Worm (Caenorhabditis elegans) whole organism, L3 larva: ENCODE results near the gene cyp-13B2.

Source experiments
- R02D3.7 ChIP-seq: fragments of 150-350 bp; optimal IDR thresholded peaks from 2 replicates; lab custom pipeline; 2014; ENCODE audit warnings: missing biosample characterization, missing genetic modification characterization
- ceh-9 ChIP-seq: sonication (generic microtip); optimal IDR thresholded peaks from 2 replicates; lab custom pipeline; 2018; ENCODE audit warnings: missing biosample characterization, missing genetic modification characterization
- daf-12 ChIP-seq: fragments of 150-350 bp; optimal IDR thresholded peaks from 2 replicates; lab custom pipeline; 2014; ENCODE audit warnings: missing biosample characterization, missing genetic modification reagents, missing genetic modification characterization
- egl-27 ChIP-seq: sonication (generic microtip); optimal IDR thresholded peaks from 4 replicates; lab custom pipeline; 2017; ENCODE audit warnings: missing biosample characterization, missing genetic modification reagents, missing genetic modification characterization
- elt-2 ChIP-seq: sonication (generic microtip); optimal IDR thresholded peaks from 2 replicates; lab custom pipeline; 2016; ENCODE audit warnings: missing genetic modification reagents, mild to moderate bottlenecking, missing genetic modification characterization, missing compliant biosample characterization
- nhr-12 ChIP-seq: fragments of 150-350 bp; optimal IDR thresholded peaks from 2 replicates; lab custom pipeline; 2014; ENCODE audit warnings: missing biosample characterization, missing genetic modification characterization
- nhr-23 ChIP-seq: fragments of 150-350 bp; optimal IDR thresholded peaks from 2 replicates; lab custom pipeline; 2014; ENCODE audit warnings: missing biosample characterization, missing genetic modification reagents, missing genetic modification characterization
- nhr-43 ChIP-seq: sonication (generic microtip); optimal IDR thresholded peaks from 2 replicates; lab custom pipeline; 2016; ENCODE audit warnings: mild to moderate bottlenecking, missing genetic modification characterization, missing compliant biosample characterization; ENCODE audit not compliant: poor library complexity, severe bottlenecking
- pha-4 ChIP-seq: fragments of 150-350 bp; optimal IDR thresholded peaks from 2 replicates; lab custom pipeline; 2014; ENCODE audit warnings: missing biosample characterization, missing genetic modification reagents, missing genetic modification characterization
- sea-2 ChIP-seq: fragments of 150-350 bp; sonication (generic microtip); optimal IDR thresholded peaks from 4 replicates; lab custom pipeline; 2014; ENCODE audit warnings: missing biosample characterization, missing genetic modification reagents, missing genetic modification characterization
- skn-1 ChIP-seq: fragments of 150-350 bp; optimal IDR thresholded peaks from 2 replicates; lab custom pipeline; 2014; ENCODE audit warnings: missing biosample characterization, missing genetic modification characterization
- unc-62 ChIP-seq: fragments of 150-350 bp; sonication (generic microtip); optimal IDR thresholded peaks from 4 replicates; lab custom pipeline; 2014; ENCODE audit warnings: missing biosample characterization, missing genetic modification reagents, missing genetic modification characterization
- ztf-11 ChIP-seq: fragments of 150-350 bp; optimal IDR thresholded peaks from 2 replicates; lab custom pipeline; 2014; ENCODE audit warnings: missing biosample characterization, missing genetic modification characterization

DNA sequence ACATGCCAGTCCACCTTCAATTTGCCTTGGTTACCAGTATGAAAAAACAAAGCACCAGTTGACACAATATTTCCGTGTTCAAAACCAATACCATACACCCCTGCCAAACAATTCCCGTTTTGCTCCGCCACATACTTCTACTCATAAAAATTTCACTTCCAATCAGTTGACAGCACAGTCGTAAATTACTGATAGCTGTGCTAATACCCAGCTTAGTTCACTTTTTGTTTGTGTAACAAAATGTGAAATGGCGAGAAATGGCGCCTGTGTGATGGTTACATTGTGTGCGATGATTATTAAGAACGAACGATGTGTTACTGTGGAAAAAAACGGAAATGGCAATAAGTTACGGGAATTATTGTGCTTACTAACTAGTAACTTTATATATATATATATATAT lies 19.1 kb upstream of the cyp-13B2 start:
- TF ChIP-seq unc-62 (GFP tag; lab: Kevin White, UChicago) (no peak), nhr-12 (tag; lab: Kevin White, UChicago) (no peak), pha-4 (tag; lab: Kevin White, UChicago) (peak; percentile 29), ztf-11 (no peak), nhr-23 (tag; lab: Kevin White, UChicago) (no peak), nhr-43 (no peak), elt-2 (tag; lab: Kevin White, UChicago) (peak; percentile 72), R02D3.7 (tag; lab: Kevin White, UChicago) (no peak), skn-1 (tag; lab: Kevin White, UChicago) (no peak), sea-2 (GFP tag; lab: Kevin White, UChicago) (no peak), egl-27 (tag; lab: Kevin White, UChicago) (no peak), daf-12 (tag; lab: Kevin White, UChicago) (no peak), ceh-9 (tag; lab: Kevin White, UChicago) (no peak)
